Worm (Caenorhabditis elegans) whole organism, L3 larva: Measurements from ENCODE around the gene srz-44.
"Not testable (repeated sequence)": the region's sequence is repeated elsewhere in the genome, so short reads cannot be mapped to it uniquely, and the experiment has no call there.

ENCODE experiments used
- R02D3.7 ChIP-seq: fragments of 150-350 bp; optimal IDR thresholded peaks from 2 replicates; lab custom pipeline; 2014; ENCODE audit warnings: missing biosample characterization, missing genetic modification characterization
- aly-2 ChIP-seq: fragments of 150-350 bp; optimal IDR thresholded peaks from 2 replicates; lab custom pipeline; 2014; ENCODE audit warnings: missing biosample characterization, missing genetic modification characterization
- ama-1 ChIP-seq: fragments of 150-350 bp; optimal IDR thresholded peaks from 2 replicates; lab custom pipeline; 2018
- ceh-82 ChIP-seq: fragments of 150-350 bp; optimal IDR thresholded peaks from 2 replicates; lab custom pipeline; 2014; ENCODE audit warnings: missing biosample characterization, missing genetic modification characterization
- ceh-9 ChIP-seq: sonication (generic microtip); optimal IDR thresholded peaks from 2 replicates; lab custom pipeline; 2018; ENCODE audit warnings: missing biosample characterization, missing genetic modification characterization
- daf-12 ChIP-seq: fragments of 150-350 bp; optimal IDR thresholded peaks from 2 replicates; lab custom pipeline; 2014; ENCODE audit warnings: missing biosample characterization, missing genetic modification reagents, missing genetic modification characterization
- egl-5 ChIP-seq: fragments of 150-350 bp; optimal IDR thresholded peaks from 2 replicates; lab custom pipeline; 2017; ENCODE audit warnings: missing biosample characterization, missing genetic modification reagents, missing genetic modification characterization, inconsistent platforms
- elt-1 ChIP-seq: fragments of 150-350 bp; optimal IDR thresholded peaks from 2 replicates; lab custom pipeline; 2014; ENCODE audit warnings: missing biosample characterization, missing genetic modification characterization
- elt-2 ChIP-seq: sonication (generic microtip); optimal IDR thresholded peaks from 2 replicates; lab custom pipeline; 2016; ENCODE audit warnings: missing genetic modification reagents, mild to moderate bottlenecking, missing genetic modification characterization, missing compliant biosample characterization
- elt-3 ChIP-seq, 3 experiments: fragments of 150-350 bp in 1 of 3; sonication (generic microtip) in 2 of 3; optimal IDR thresholded peaks; 2 replicates in 2 of 3; 4 replicates in 1 of 3; lab custom pipeline; 2014 to 2017; ENCODE audit warnings: missing biosample characterization in 3 of 3, missing genetic modification characterization in 3 of 3
- fkh-10 ChIP-seq: sonication (generic microtip); optimal IDR thresholded peaks from 2 replicates; lab custom pipeline; 2017; ENCODE audit warnings: missing biosample characterization, missing genetic modification reagents, missing genetic modification characterization
- fkh-2 ChIP-seq: fragments of 150-350 bp; optimal IDR thresholded peaks from 2 replicates; lab custom pipeline; 2014; ENCODE audit warnings: missing biosample characterization, missing genetic modification reagents, missing genetic modification characterization
- fos-1 ChIP-seq: fragments of 150-350 bp; optimal IDR thresholded peaks from 2 replicates; lab custom pipeline; 2014; ENCODE audit warnings: missing biosample characterization, missing genetic modification characterization
- hmg-11 ChIP-seq: sonication (generic microtip); optimal IDR thresholded peaks from 2 replicates; lab custom pipeline; 2016; ENCODE audit warnings: missing genetic modification characterization, missing compliant biosample characterization
- jun-1 ChIP-seq: fragments of 150-350 bp; optimal IDR thresholded peaks from 2 replicates; lab custom pipeline; 2014; ENCODE audit warnings: missing biosample characterization, missing genetic modification reagents, missing genetic modification characterization
- lsy-12 ChIP-seq: sonication (generic microtip); optimal IDR thresholded peaks from 2 replicates; lab custom pipeline; 2016; ENCODE audit warnings: mild to moderate bottlenecking, missing genetic modification characterization, missing compliant biosample characterization
- mml-1 ChIP-seq: fragments of 150-350 bp; sonication (generic microtip); optimal IDR thresholded peaks from 3 replicates; lab custom pipeline; 2014; ENCODE audit warnings: missing biosample characterization, missing genetic modification characterization
- nfya-1 ChIP-seq: sonication (generic microtip); optimal IDR thresholded peaks from 2 replicates; lab custom pipeline; 2017; ENCODE audit warnings: missing genetic modification characterization, mild to moderate bottlenecking, missing compliant biosample characterization, antibody characterized with exemption, moderate library complexity; ENCODE audit not compliant: insufficient read depth
- nhr-11 ChIP-seq: fragments of 150-350 bp; optimal IDR thresholded peaks from 2 replicates; lab custom pipeline; 2014; ENCODE audit warnings: missing biosample characterization, missing genetic modification characterization
- nhr-23 ChIP-seq: fragments of 150-350 bp; optimal IDR thresholded peaks from 2 replicates; lab custom pipeline; 2014; ENCODE audit warnings: missing biosample characterization, missing genetic modification reagents, missing genetic modification characterization
- nhr-237 ChIP-seq: fragments of 150-350 bp; optimal IDR thresholded peaks from 2 replicates; lab custom pipeline; 2014; ENCODE audit warnings: missing biosample characterization, missing genetic modification characterization
- nhr-25 ChIP-seq: sonication (generic microtip); optimal IDR thresholded peaks from 2 replicates; lab custom pipeline; 2017; ENCODE audit warnings: missing biosample characterization, missing genetic modification characterization
- nhr-28 ChIP-seq: fragments of 150-350 bp; optimal IDR thresholded peaks from 2 replicates; lab custom pipeline; 2014; ENCODE audit warnings: missing biosample characterization, missing genetic modification characterization
- nhr-43 ChIP-seq: sonication (generic microtip); optimal IDR thresholded peaks from 2 replicates; lab custom pipeline; 2016; ENCODE audit warnings: mild to moderate bottlenecking, missing genetic modification characterization, missing compliant biosample characterization; ENCODE audit not compliant: poor library complexity, severe bottlenecking
- nhr-77 ChIP-seq: fragments of 150-350 bp; optimal IDR thresholded peaks from 2 replicates; lab custom pipeline; 2014; ENCODE audit warnings: missing biosample characterization, missing genetic modification characterization
- pha-4 ChIP-seq: fragments of 150-350 bp; optimal IDR thresholded peaks from 2 replicates; lab custom pipeline; 2014; ENCODE audit warnings: missing biosample characterization, missing genetic modification reagents, missing genetic modification characterization
- pqm-1 ChIP-seq: fragments of 150-350 bp; optimal IDR thresholded peaks from 2 replicates; lab custom pipeline; 2017; ENCODE audit warnings: missing biosample characterization, missing genetic modification characterization, inconsistent platforms
- sea-2 ChIP-seq: fragments of 150-350 bp; sonication (generic microtip); optimal IDR thresholded peaks from 4 replicates; lab custom pipeline; 2014; ENCODE audit warnings: missing biosample characterization, missing genetic modification reagents, missing genetic modification characterization
- snpc-4 ChIP-seq: fragments of 150-350 bp; optimal IDR thresholded peaks from 2 replicates; lab custom pipeline; 2014; ENCODE audit warnings: missing biosample characterization, missing genetic modification characterization
- tbx-2 ChIP-seq: sonication (generic microtip); optimal IDR thresholded peaks from 2 replicates; lab custom pipeline; 2016; ENCODE audit warnings: mild to moderate bottlenecking, missing genetic modification characterization, missing compliant biosample characterization
- unc-39 ChIP-seq: sonication (generic microtip); optimal IDR thresholded peaks from 4 replicates; lab custom pipeline; 2017; ENCODE audit warnings: missing biosample characterization, missing genetic modification characterization
- unc-62 ChIP-seq: fragments of 150-350 bp; sonication (generic microtip); optimal IDR thresholded peaks from 4 replicates; lab custom pipeline; 2014; ENCODE audit warnings: missing biosample characterization, missing genetic modification reagents, missing genetic modification characterization
- zag-1 ChIP-seq: fragments of 150-350 bp; optimal IDR thresholded peaks from 2 replicates; lab custom pipeline; 2014; ENCODE audit warnings: missing biosample characterization, missing genetic modification characterization
- ztf-11 ChIP-seq: fragments of 150-350 bp; optimal IDR thresholded peaks from 2 replicates; lab custom pipeline; 2014; ENCODE audit warnings: missing biosample characterization, missing genetic modification characterization
- ztf-4 ChIP-seq: fragments of 150-350 bp; optimal IDR thresholded peaks from 2 replicates; lab custom pipeline; 2014; ENCODE audit warnings: missing biosample characterization, missing genetic modification characterization

The srz-44 gene

ce11 chrV:15670139-15670538, 31.4 kb upstream of the srz-44 start, which contains the start of gene K06B4.15:
Gene K06B4.15, plus strand, starts transcription at chrV:15670439.
- TF ChIP-seq daf-12; elt-3 (tag; optimal IDR thresholded peaks at IDR 0.05; lab: Kevin White, UChicago); nhr-23 (tag; lab: Kevin White, UChicago): not testable (repeated sequence)

- TF ChIP-seq nhr-28 (tag; lab: Kevin White, UChicago) (no peak), nhr-77 (tag; lab: Kevin White, UChicago) (no peak), nhr-237 (tag; lab: Kevin White, UChicago) (no peak), nhr-11 (tag; lab: Kevin White, UChicago) (no peak), elt-3 (tag; optimal IDR thresholded peaks at IDR 0.05; lab: Kevin White, UChicago) (no peak), aly-2 (no peak), R02D3.7 (tag; lab: Kevin White, UChicago) (no peak), elt-2 (tag; lab: Kevin White, UChicago) (no peak), unc-62 (GFP tag; lab: Kevin White, UChicago) (no peak), unc-39 (no peak), tbx-2 (tag; lab: Kevin White, UChicago) (no peak), fos-1 (tag; lab: Kevin White, UChicago) (no peak), nfya-1 (tag; lab: Kevin White, UChicago) (no peak), ceh-82 (no peak), ceh-9 (no peak), mml-1 (tag; lab: Kevin White, UChicago) (no peak), zag-1 (tag; lab: Kevin White, UChicago) (no peak)
- TF ChIP-seq, all 47 proteins: peak for 0
Measured at ce11 chrV:15668870-15669269, 30.1 kb upstream of the srz-44 start, which contains the start of gene K06B4.4. Gene K06B4.4, plus strand, starts transcription at chrV:15669170.

DNA sequence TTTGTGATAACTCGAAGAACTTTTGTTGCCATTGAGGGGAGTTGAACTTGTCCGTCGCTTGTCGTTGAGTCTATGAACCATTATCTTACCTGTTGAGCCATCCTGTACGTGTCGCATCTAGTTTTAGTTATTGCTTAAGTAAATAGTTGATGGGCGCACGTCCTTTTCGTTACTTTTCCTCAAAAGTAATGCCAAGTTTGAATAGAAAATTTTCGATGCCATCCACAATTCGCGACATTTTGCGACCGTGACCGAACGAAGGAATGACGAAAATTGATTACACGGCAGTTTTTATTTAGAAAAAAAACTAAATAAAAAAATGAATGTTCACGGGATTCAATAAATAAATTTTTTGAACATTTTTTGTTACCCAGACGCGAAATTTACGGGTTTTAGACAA, 29.4 kb upstream of the srz-44 start, which contains the start of gene F53E4.1:
F53E4.1 (minus strand) TSS at position 101 of the 400 bp plus-strand sequence.
- TF ChIP-seq elt-3 (tag; optimal IDR thresholded peaks at IDR 0.05; lab: Kevin White, UChicago); fkh-10 (GFP tag; lab: Kevin White, UChicago); tbx-2 (tag; lab: Kevin White, UChicago): not testable (repeated sequence)

DNA sequence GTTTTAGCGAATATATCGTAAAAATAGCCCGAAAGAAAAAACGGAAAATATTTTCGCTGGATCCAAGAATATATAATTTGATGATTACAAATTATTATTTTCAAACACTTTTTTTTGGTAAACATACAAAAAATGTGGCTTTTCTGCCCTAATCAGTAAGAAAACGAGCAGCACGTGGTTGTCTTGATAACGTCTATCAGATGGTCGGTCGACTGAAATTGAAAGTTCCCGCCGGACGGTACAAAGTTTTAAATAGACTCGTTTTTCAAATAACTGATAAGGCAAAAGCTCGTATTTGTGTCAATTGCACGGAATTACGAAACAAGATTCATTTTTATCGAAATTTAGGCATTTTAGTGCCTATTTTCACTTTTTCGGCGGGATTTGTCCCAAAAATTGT, 28.0 kb upstream of the srz-44 start:
- TF ChIP-seq ceh-82 (no peak), daf-12 (no peak), pqm-1 (peak; percentile 98), lsy-12 (tag; lab: Kevin White, UChicago) (no peak), snpc-4 (no peak), ztf-4 (tag; lab: Kevin White, UChicago) (no peak), elt-2 (tag; lab: Kevin White, UChicago) (peak; percentile 99), pha-4 (peak; percentile 79), nhr-28 (tag; lab: Kevin White, UChicago) (no peak), sea-2 (GFP tag; lab: Kevin White, UChicago) (no peak), jun-1 (tag; lab: Kevin White, UChicago) (peak; percentile 64), fkh-10 (GFP tag; lab: Kevin White, UChicago) (no peak)
- TF ChIP-seq, all 47 proteins: peak for 4

ce11 chrV:15664053-15664661, 25.4 kb upstream of the srz-44 start:
- TF ChIP-seq fkh-2 (tag; lab: Kevin White, UChicago) = no peak
- no peak for TF ChIP-seq unc-39
- peak; percentile 85 for TF ChIP-seq nhr-25 (tag; lab: Kevin White, UChicago)
- TF ChIP-seq pha-4 = peak; percentile 72
- no peak for TF ChIP-seq nhr-28 (tag; lab: Kevin White, UChicago)
- TF ChIP-seq ztf-11 (tag; lab: Kevin White, UChicago) = no peak
- peak; percentile 94 for TF ChIP-seq elt-1 (tag; lab: Kevin White, UChicago)
- no peak for TF ChIP-seq zag-1 (tag; lab: Kevin White, UChicago)
- peak; percentile 29 for TF ChIP-seq ama-1
- peak; percentile 17 for TF ChIP-seq nhr-23 (tag; lab: Kevin White, UChicago)
- TF ChIP-seq nhr-43 (tag; lab: Kevin White, UChicago) = peak; percentile 1
- peak; percentile 56 for TF ChIP-seq nfya-1 (tag; lab: Kevin White, UChicago)
- TF ChIP-seq R02D3.7 (tag; lab: Kevin White, UChicago) = no peak
- TF ChIP-seq hmg-11 (tag; lab: Kevin White, UChicago) = peak; percentile 38
- TF ChIP-seq elt-2 (tag; lab: Kevin White, UChicago) = peak; percentile 50
- no peak for TF ChIP-seq egl-5
- no peak for TF ChIP-seq tbx-2 (tag; lab: Kevin White, UChicago)
- TF ChIP-seq aly-2 = no peak
- TF ChIP-seq pqm-1 = no peak
